Worm (Caenorhabditis elegans) whole organism, dauer: ENCODE data around the gene nspe-6.

Experiments
- unc-62 ChIP-seq: sonication (generic microtip); optimal IDR thresholded peaks from 2 replicates; lab custom pipeline; 2017; ENCODE audit warnings: missing biosample characterization, missing genetic modification reagents, missing genetic modification characterization

Gene nspe-6

ce11 chrII:12616081-12616480 is at the start of gene nspe-6:
Gene nspe-6 (minus strand): TSS chrII:12616181.
- TF ChIP-seq unc-62 (GFP tag; lab: Kevin White, UChicago) = no peak

- no peak for TF ChIP-seq unc-62 (GFP tag; lab: Kevin White, UChicago)
These were observed 49.0 kb upstream of the nspe-6 start for ce11 chrII:12665019-12665418.

ce11 chrII:12661930-12662329 is 45.9 kb upstream of the nspe-6 start:
- no peak for TF ChIP-seq unc-62 (GFP tag; lab: Kevin White, UChicago)

- no peak for TF ChIP-seq unc-62 (GFP tag; lab: Kevin White, UChicago)
These were observed 43.8 kb upstream of the nspe-6 start for ce11 chrII:12659676-12660371.

- no peak for TF ChIP-seq unc-62 (GFP tag; lab: Kevin White, UChicago)
These were observed 42.4 kb upstream of the nspe-6 start for ce11 chrII:12658409-12658808.

ce11 chrII:12657620-12658019 is 41.6 kb upstream of the nspe-6 start:
- no peak for TF ChIP-seq unc-62 (GFP tag; lab: Kevin White, UChicago)

ce11 chrII:12655816-12656215 is 39.8 kb upstream of the nspe-6 start:
- TF ChIP-seq unc-62 (GFP tag; lab: Kevin White, UChicago) = no peak

ce11 chrII:12654447-12654846 is 38.5 kb upstream of the nspe-6 start, which contains the start of gene rgs-4:
Gene rgs-4 (plus strand): TSS chrII:12654747.
- TF ChIP-seq unc-62 (GFP tag; lab: Kevin White, UChicago) = no peak

ce11 chrII:12640370-12640769 is 24.4 kb upstream of the nspe-6 start, which contains the start of gene nhr-235:
Gene nhr-235 (plus strand): TSS chrII:12640670.
- TF ChIP-seq unc-62 (GFP tag; lab: Kevin White, UChicago) = no peak

- TF ChIP-seq unc-62 (GFP tag; lab: Kevin White, UChicago) = no peak
These were observed 20.6 kb upstream of the nspe-6 start, which contains the start of gene nhr-234 for ce11 chrII:12636602-12637001. Gene nhr-234 (plus strand): TSS chrII:12636678.

ce11 chrII:12634749-12635318 is 18.9 kb upstream of the nspe-6 start, which contains the start of gene Y38E10A.17:
Gene Y38E10A.17 (minus strand): TSS chrII:12634799.
- no peak for TF ChIP-seq unc-62 (GFP tag; lab: Kevin White, UChicago)

ce11 chrII:12630888-12631287 is 14.9 kb upstream of the nspe-6 start, which contains the start of gene Y38E10A.34:
Gene Y38E10A.34 (plus strand): TSS chrII:12631188.
- no peak for TF ChIP-seq unc-62 (GFP tag; lab: Kevin White, UChicago)

- no peak for TF ChIP-seq unc-62 (GFP tag; lab: Kevin White, UChicago)
These were observed 13.4 kb upstream of the nspe-6 start, which contains the start of gene Y38E10A.28 for ce11 chrII:12629387-12629786. Gene Y38E10A.28 (plus strand): TSS chrII:12629687.

- no peak for TF ChIP-seq unc-62 (GFP tag; lab: Kevin White, UChicago)
These were observed 12.6 kb upstream of the nspe-6 start, which contains the start of gene nspe-5 for ce11 chrII:12628566-12628965. Gene nspe-5 (plus strand): TSS chrII:12628866.

- TF ChIP-seq unc-62 (GFP tag; lab: Kevin White, UChicago) = no peak
These were observed 10.9 kb upstream of the nspe-6 start, which contains the start of gene nspe-7 for ce11 chrII:12626887-12627286. Gene nspe-7 (plus strand): TSS chrII:12627187.

ce11 chrII:12626120-12626624 is 10.2 kb upstream of the nspe-6 start:
- no peak for TF ChIP-seq unc-62 (GFP tag; lab: Kevin White, UChicago)
